Fruit fly (Drosophila melanogaster) whole organism, embryonic: ENCODE measurements around the gene TpnC25D.
A peak's percentile ranks its signal among the peaks of the same experiment; 100 is the strongest.

Source experiments
- B-H1 ChIP-seq: fragments of 200-800 bp; sonication (Bioruptor generic); IDR thresholded peaks from 3 replicates; pipeline ENCODE4 v1.3.6; 2022; ENCODE audit warnings: missing biosample characterization, missing genetic modification characterization
- CG10565 ChIP-seq: fragments of 200-800 bp; sonication (Bioruptor generic); optimal IDR thresholded peaks from 3 replicates; lab custom pipeline; 2016; ENCODE audit warnings: missing biosample characterization, mild to moderate bottlenecking, missing genetic modification characterization
- CG11247 ChIP-seq: fragments of 200-800 bp; sonication (Bioruptor generic); IDR thresholded peaks from 2 replicates; pipeline ENCODE4 v1.3.6; 2022; ENCODE audit warnings: missing biosample characterization, missing genetic modification characterization
- CG12299 ChIP-seq: fragments of 200-800 bp; sonication (Bioruptor generic); optimal IDR thresholded peaks from 2 replicates; lab custom pipeline; 2018; ENCODE audit warnings: missing biosample characterization, mild to moderate bottlenecking, missing genetic modification characterization
- CG12744 ChIP-seq: fragments of 200-800 bp; sonication (Bioruptor generic); optimal IDR thresholded peaks from 2 replicates; lab custom pipeline; 2016; ENCODE audit warnings: missing biosample characterization, missing genetic modification characterization
- CG13287 ChIP-seq: fragments of 200-800 bp; sonication (Bioruptor generic); IDR thresholded peaks from 2 replicates; pipeline ENCODE4 v1.3.6; 2022; ENCODE audit warnings: missing biosample characterization, missing genetic modification characterization; ENCODE audit not compliant: partially characterized antibody
- CG13894 ChIP-seq: fragments of 200-800 bp; sonication (Bioruptor generic); optimal IDR thresholded peaks from 3 replicates; lab custom pipeline; 2018; ENCODE audit warnings: missing biosample characterization, mild to moderate bottlenecking, missing genetic modification characterization, moderate library complexity
- CG14667 ChIP-seq: fragments of 200-800 bp; sonication (Bioruptor generic); IDR thresholded peaks from 2 replicates; pipeline ENCODE4 v1.3.6; 2022; ENCODE audit warnings: missing biosample characterization, missing genetic modification characterization
- CG17385 ChIP-seq: fragments of 200-800 bp; sonication (Bioruptor generic); optimal IDR thresholded peaks from 3 replicates; lab custom pipeline; 2018; ENCODE audit warnings: missing biosample characterization, mild to moderate bottlenecking, missing genetic modification characterization
- CG2678 ChIP-seq: fragments of 200-800 bp; sonication (Bioruptor generic); optimal IDR thresholded peaks from 3 replicates; lab custom pipeline; 2019; ENCODE audit warnings: missing biosample characterization, mild to moderate bottlenecking, missing genetic modification characterization, moderate library complexity
- CG2712 ChIP-seq: fragments of 200-800 bp; optimal IDR thresholded peaks from 3 replicates; lab custom pipeline; 2019; ENCODE audit warnings: missing biosample characterization, mild to moderate bottlenecking, missing genetic modification characterization, moderate library complexity
- CG30403 ChIP-seq: fragments of 200-800 bp; sonication (Bioruptor generic); optimal IDR thresholded peaks from 3 replicates; lab custom pipeline; 2016; ENCODE audit warnings: missing biosample characterization, missing genetic modification characterization
- CG33213 ChIP-seq: fragments of 200-800 bp; sonication (Bioruptor generic); optimal IDR thresholded peaks from 3 replicates; lab custom pipeline; 2016; ENCODE audit warnings: missing biosample characterization, missing genetic modification characterization
- CG34224 ChIP-seq: fragments of 200-800 bp; sonication (Bioruptor generic); IDR thresholded peaks from 3 replicates; pipeline ENCODE4 v1.3.6; 2022; ENCODE audit warnings: missing biosample characterization, missing genetic modification characterization; ENCODE audit not compliant: partially characterized antibody
- CG4360 ChIP-seq: fragments of 200-800 bp; sonication (Bioruptor generic); IDR thresholded peaks from 2 replicates; pipeline ENCODE4 v1.3.6; 2022; ENCODE audit warnings: missing biosample characterization, missing genetic modification characterization
- CG6854 ChIP-seq: fragments of 200-800 bp; sonication (Bioruptor generic); optimal IDR thresholded peaks from 3 replicates; lab custom pipeline; 2017; ENCODE audit warnings: missing biosample characterization, mild to moderate bottlenecking, missing genetic modification characterization
- CG7271 ChIP-seq: fragments of 200-800 bp; sonication (Bioruptor generic); optimal IDR thresholded peaks from 2 replicates; lab custom pipeline; 2018; ENCODE audit warnings: missing biosample characterization, mild to moderate bottlenecking, missing genetic modification characterization, moderate library complexity
- CG7556 ChIP-seq: fragments of 200-800 bp; sonication (Bioruptor generic); optimal IDR thresholded peaks from 2 replicates; lab custom pipeline; 2017; ENCODE audit warnings: missing biosample characterization, mild to moderate bottlenecking, missing genetic modification characterization
- CG7745 ChIP-seq: fragments of 200-800 bp; sonication (Bioruptor generic); optimal IDR thresholded peaks from 2 replicates; lab custom pipeline; 2018; ENCODE audit warnings: missing biosample characterization, mild to moderate bottlenecking, missing genetic modification characterization, moderate library complexity
- CG8388 ChIP-seq: fragments of 200-800 bp; sonication (Bioruptor generic); optimal IDR thresholded peaks from 2 replicates; lab custom pipeline; 2019; ENCODE audit warnings: missing biosample characterization, mild to moderate bottlenecking, missing genetic modification characterization, moderate library complexity
- Fer1 ChIP-seq: fragments of 200-800 bp; sonication (Bioruptor generic); optimal IDR thresholded peaks from 2 replicates; lab custom pipeline; 2017; ENCODE audit warnings: missing biosample characterization, mild to moderate bottlenecking, missing genetic modification characterization
- PHDP ChIP-seq: fragments of 200-800 bp; sonication (Bioruptor generic); optimal IDR thresholded peaks from 3 replicates; lab custom pipeline; 2018; ENCODE audit warnings: missing biosample characterization, mild to moderate bottlenecking, missing genetic modification characterization, moderate library complexity
- abd-A ChIP-seq: fragments of 200-800 bp; sonication (Bioruptor generic); optimal IDR thresholded peaks from 3 replicates; lab custom pipeline; 2019; ENCODE audit warnings: missing biosample characterization, mild to moderate bottlenecking, missing genetic modification characterization, moderate library complexity
- amos ChIP-seq: fragments of 200-800 bp; sonication (Bioruptor generic); IDR thresholded peaks from 2 replicates; pipeline ENCODE4 v1.3.6; 2022; ENCODE audit warnings: missing biosample characterization, missing genetic modification characterization; ENCODE audit not compliant: partially characterized antibody
- bigmax ChIP-seq: fragments of 200-800 bp; sonication (Bioruptor generic); optimal IDR thresholded peaks from 2 replicates; lab custom pipeline; 2018; ENCODE audit warnings: missing biosample characterization, mild to moderate bottlenecking, missing genetic modification characterization
- bsh ChIP-seq, 2 experiments: fragments of 200-800 bp; sonication (Bioruptor generic); optimal IDR thresholded peaks; 2 replicates each; lab custom pipeline; 2017 to 2018; ENCODE audit warnings: mild to moderate bottlenecking in 2 of 2, missing biosample characterization in 2 of 2, missing genetic modification characterization in 2 of 2, moderate library complexity in 1 of 2
- chinmo ChIP-seq: fragments of 200-800 bp; sonication (Bioruptor generic); IDR thresholded peaks from 4 replicates; pipeline ENCODE4 v1.3.6; 2022; ENCODE audit warnings: missing biosample characterization, missing genetic modification characterization; ENCODE audit not compliant: partially characterized antibody
- chn ChIP-seq: fragments of 200-800 bp; sonication (Bioruptor generic); optimal IDR thresholded peaks from 2 replicates; lab custom pipeline; 2016; ENCODE audit warnings: missing biosample characterization, missing genetic modification characterization
- dm ChIP-seq: fragments of 200-800 bp; sonication (Bioruptor generic); optimal IDR thresholded peaks from 3 replicates; lab custom pipeline; 2016; ENCODE audit warnings: missing biosample characterization, missing genetic modification characterization
- ems ChIP-seq: fragments of 200-800 bp; sonication (Bioruptor generic); optimal IDR thresholded peaks from 3 replicates; lab custom pipeline; 2016; ENCODE audit warnings: missing biosample characterization, missing genetic modification characterization
- fu2 ChIP-seq: fragments of 200-800 bp; sonication (Bioruptor generic); optimal IDR thresholded peaks from 2 replicates; lab custom pipeline; 2016; ENCODE audit warnings: missing biosample characterization, missing genetic modification characterization
- gfzf ChIP-seq: fragments of 200-800 bp; sonication (Bioruptor generic); optimal IDR thresholded peaks from 2 replicates; lab custom pipeline; 2016; ENCODE audit warnings: missing biosample characterization, mild to moderate bottlenecking, missing genetic modification characterization, moderate library complexity
- gro ChIP-seq: fragments of 200-800 bp; sonication (Bioruptor generic); optimal IDR thresholded peaks from 2 replicates; lab custom pipeline; 2016; ENCODE audit warnings: missing biosample characterization, missing genetic modification characterization
- gsb ChIP-seq: fragments of 200-800 bp; sonication (Bioruptor generic); IDR thresholded peaks from 2 replicates; pipeline ENCODE4 v1.3.6; 2022; ENCODE audit warnings: missing biosample characterization, missing genetic modification characterization
- ham ChIP-seq: fragments of 200-800 bp; sonication (Bioruptor generic); IDR thresholded peaks from 2 replicates; pipeline ENCODE4 v1.3.6; 2022; ENCODE audit warnings: missing biosample characterization, missing genetic modification characterization
- kni ChIP-seq: fragments of 200-800 bp; sonication (Bioruptor generic); optimal IDR thresholded peaks from 3 replicates; lab custom pipeline; 2017; ENCODE audit warnings: mild to moderate bottlenecking, missing biosample characterization, missing genetic modification reagents, missing genetic modification characterization
- lola ChIP-seq, 3 experiments: fragments of >200 bp in 2 of 3; fragments of 200-800 bp in 1 of 3; sonication (Bioruptor generic) in 1 of 3; optimal IDR thresholded peaks; 2 replicates each; lab custom pipeline; 2017 to 2019; ENCODE audit warnings: missing biosample characterization in 3 of 3, missing genetic modification characterization in 3 of 3, mild to moderate bottlenecking in 1 of 3, moderate library complexity in 1 of 3
- mirr ChIP-seq: fragments of 200-800 bp; sonication (Bioruptor generic); optimal IDR thresholded peaks from 3 replicates; lab custom pipeline; 2018; ENCODE audit warnings: missing biosample characterization, mild to moderate bottlenecking, missing genetic modification characterization
- nmo ChIP-seq: fragments of 200-800 bp; sonication (Bioruptor generic); optimal IDR thresholded peaks from 2 replicates; lab custom pipeline; 2018; ENCODE audit warnings: missing biosample characterization, mild to moderate bottlenecking, missing genetic modification characterization, moderate library complexity
- nom ChIP-seq: fragments of 200-800 bp; sonication (Bioruptor generic); optimal IDR thresholded peaks from 2 replicates; lab custom pipeline; 2017; ENCODE audit warnings: missing biosample characterization, missing genetic modification characterization, mild to moderate bottlenecking, moderate library complexity, missing genetic modification reagents
- otp ChIP-seq: fragments of 200-800 bp; sonication (Bioruptor generic); IDR thresholded peaks from 3 replicates; pipeline ENCODE4, ENCODE4 v1.3.6; 2022; ENCODE audit warnings: missing biosample characterization, missing genetic modification characterization
- pb ChIP-seq: fragments of 200-800 bp; sonication (Bioruptor generic); optimal IDR thresholded peaks from 3 replicates; lab custom pipeline; 2016; ENCODE audit warnings: missing biosample characterization, missing genetic modification characterization
- pfk ChIP-seq: fragments of 200-800 bp; sonication (Bioruptor generic); optimal IDR thresholded peaks from 2 replicates; lab custom pipeline; 2018; ENCODE audit warnings: missing biosample characterization, mild to moderate bottlenecking, missing genetic modification characterization, moderate library complexity
- repo ChIP-seq: fragments of 200-800 bp; sonication (Bioruptor generic); optimal IDR thresholded peaks from 2 replicates; lab custom pipeline; 2016; ENCODE audit warnings: missing biosample characterization, missing genetic modification characterization
- sc ChIP-seq, 3 experiments: fragments of >200 bp in 2 of 3; fragments of 200-800 bp in 1 of 3; sonication (Bioruptor generic) in 1 of 3; optimal IDR thresholded peaks; 2 replicates in 2 of 3; 3 replicates in 1 of 3; lab custom pipeline; 2017; ENCODE audit warnings: mild to moderate bottlenecking in 1 of 3, missing biosample characterization in 1 of 3, missing genetic modification characterization in 1 of 3, missing genetic modification reagents in 1 of 3
- sd ChIP-seq: fragments of 200-800 bp; sonication (Bioruptor generic); optimal IDR thresholded peaks from 3 replicates; lab custom pipeline; 2018; ENCODE audit warnings: missing biosample characterization, mild to moderate bottlenecking, missing genetic modification characterization, moderate library complexity
- sqz ChIP-seq: fragments of 200-800 bp; sonication (Bioruptor generic); optimal IDR thresholded peaks from 3 replicates; lab custom pipeline; 2018; ENCODE audit warnings: missing biosample characterization, mild to moderate bottlenecking, missing genetic modification characterization
- stwl ChIP-seq: fragments of 200-800 bp; sonication (Bioruptor generic); optimal IDR thresholded peaks from 3 replicates; lab custom pipeline; 2018; ENCODE audit warnings: missing biosample characterization, mild to moderate bottlenecking, missing genetic modification characterization, moderate library complexity
- vvl ChIP-seq: fragments of 200-800 bp; sonication (Bioruptor generic); IDR thresholded peaks from 2 replicates; pipeline ENCODE4 v1.3.6; 2022; ENCODE audit warnings: missing biosample characterization, missing genetic modification characterization

TpnC25D gene

dm6 chr2L:5228581-5229077 is 12.1 kb downstream of the TpnC25D start (continued):
- no peak for TF ChIP-seq lola (GFP tag; optimal IDR thresholded peaks at IDR 0.05; lab: Kevin White, UChicago)
- TF ChIP-seq sd: peak; percentile 35
- no peak for TF ChIP-seq CG33213
- no peak for TF ChIP-seq CG7271 (tag; lab: Kevin White, UChicago)
- TF ChIP-seq bsh (GFP tag; optimal IDR thresholded peaks at IDR 0.05; lab: Kevin White, UChicago): no peak
- no peak for TF ChIP-seq CG30403 (GFP tag; lab: Kevin White, UChicago)
- no peak for TF ChIP-seq chn (GFP tag; lab: Kevin White, UChicago)
- TF ChIP-seq CG2678: peak; percentile 23
- TF ChIP-seq CG34224 (GFP tag; lab: Robert Waterston, UW): 0 out of 3 replicates have a peak, but pooled peaks have one; percentile 12
- TF ChIP-seq amos (GFP tag; lab: Robert Waterston, UW): no peak
- no peak for TF ChIP-seq pfk (GFP tag; lab: Kevin White, UChicago)
- peak; percentile 34 for TF ChIP-seq sqz (GFP tag; lab: Kevin White, UChicago)
- TF ChIP-seq CG12744: no peak
- peak; percentile 45 for TF ChIP-seq mirr (GFP tag; lab: Kevin White, UChicago)
- TF ChIP-seq CG7556: no peak
- no peak for TF ChIP-seq pb (GFP tag; lab: Kevin White, UChicago)
- TF ChIP-seq ham (GFP tag; lab: Robert Waterston, UW): no peak
- TF ChIP-seq CG10565 (GFP tag; lab: Kevin White, UChicago): no peak
- TF ChIP-seq bigmax (GFP tag; lab: Kevin White, UChicago): no peak
- TF ChIP-seq gfzf (GFP tag; lab: Kevin White, UChicago): no peak
- peak; percentile 52 for TF ChIP-seq kni (GFP tag; lab: Kevin White, UChicago)
- no peak for TF ChIP-seq sc (optimal IDR thresholded peaks at IDR 0.05; lab: Kevin White, UChicago)
- no peak for TF ChIP-seq sc (GFP tag; optimal IDR thresholded peaks at IDR 0.05; lab: Kevin White, UChicago)
- no peak for TF ChIP-seq CG12299 (tag; lab: Kevin White, UChicago)
- no peak for TF ChIP-seq CG6854 (GFP tag; lab: Kevin White, UChicago)
- TF ChIP-seq repo (GFP tag; lab: Kevin White, UChicago): no peak
- no peak for TF ChIP-seq nom (GFP tag; lab: Kevin White, UChicago)
- peak; percentile 21; the same call in 1 of the 2 replicates for TF ChIP-seq vvl (GFP tag; lab: Robert Waterston, UW)
- peak; percentile 3 for TF ChIP-seq PHDP (tag; lab: Kevin White, UChicago)
- 0 out of 2 replicates have a peak, but pooled peaks have one; percentile 4 for TF ChIP-seq gsb (GFP tag; lab: Robert Waterston, UW)
- no peak for TF ChIP-seq Fer1
- TF ChIP-seq ems (GFP tag; lab: Kevin White, UChicago): no peak
- peak; percentile 22; the same call in 1 of the 3 replicates for TF ChIP-seq otp
- TF ChIP-seq nmo (GFP tag; lab: Kevin White, UChicago): no peak
- no peak for TF ChIP-seq stwl (tag; lab: Kevin White, UChicago)
- TF ChIP-seq CG17385 (GFP tag; lab: Kevin White, UChicago): no peak
- TF ChIP-seq CG2712: no peak
- no peak for TF ChIP-seq CG14667 (GFP tag; lab: Robert Waterston, UW)
- no peak for TF ChIP-seq CG7745
- peak; percentile 35 for TF ChIP-seq CG13894 (tag; lab: Kevin White, UChicago)
- TF ChIP-seq chinmo (GFP tag; lab: Robert Waterston, UW): peak; percentile 89; the same call in 3 of the 4 replicates
- no peak for TF ChIP-seq gro (GFP tag; lab: Kevin White, UChicago)
- no peak for TF ChIP-seq CG8388 (GFP tag; lab: Kevin White, UChicago)
- no peak for TF ChIP-seq dm
- TF ChIP-seq fu2 (GFP tag; lab: Kevin White, UChicago): no peak
- TF ChIP-seq CG11247 (GFP tag; lab: Robert Waterston, UW): no peak
- TF ChIP-seq CG4360 (GFP tag; lab: Robert Waterston, UW): peak; percentile 62
- peak; percentile 74 for TF ChIP-seq abd-A
- no peak for TF ChIP-seq B-H1 (GFP tag; lab: Robert Waterston, UW)
- TF ChIP-seq CG13287: no peak
